Fruit fly (Drosophila melanogaster): Measurements from ENCODE around the gene Rpt5.

Gene Rpt5

dm6 chr3R:23726740-23727139, 25.9 kb upstream of the Rpt5 start (continued):
- TF ChIP-seq CG34406 (GFP tag; optimal IDR thresholded peaks at IDR 0.05) (peak; percentile 61), pdm3 (GFP tag; optimal IDR thresholded peaks at IDR 0.05) (peak; percentile 74), Sox15 (GFP tag; optimal IDR thresholded peaks at IDR 0.05) (peak; percentile 43), Hr39 (GFP tag; optimal IDR thresholded peaks at IDR 0.05) (peak; percentile 65), CG6276 (GFP tag; optimal IDR thresholded peaks at IDR 0.05) (peak; percentile 75), achi (GFP tag; optimal IDR thresholded peaks at IDR 0.05) (peak; percentile 69), CG11902 (GFP tag; optimal IDR thresholded peaks at IDR 0.05) (peak; percentile 33), CG10631 (GFP tag; optimal IDR thresholded peaks at IDR 0.05) (peak; percentile 60)

dm6 chr3R:23727657-23728056, 25.0 kb upstream of the Rpt5 start:
- TF ChIP-seq CG32006 (GFP tag; optimal IDR thresholded peaks at IDR 0.05): no peak
- TF ChIP-seq CG3919 (GFP tag; optimal IDR thresholded peaks at IDR 0.05): no peak
- TF ChIP-seq CG7368 (GFP tag; optimal IDR thresholded peaks at IDR 0.05): no peak
- no peak for TF ChIP-seq Eip93F (GFP tag; optimal IDR thresholded peaks at IDR 0.05)
- TF ChIP-seq OdsH (GFP tag; optimal IDR thresholded peaks at IDR 0.05): no peak
- TF ChIP-seq CG10669 (GFP tag; optimal IDR thresholded peaks at IDR 0.05): no peak
- TF ChIP-seq Gug (GFP tag; IDR thresholded peaks at IDR 0.05): no peak
- no peak for TF ChIP-seq Hr39 (GFP tag; optimal IDR thresholded peaks at IDR 0.05)
- no peak for TF ChIP-seq CG6792 (GFP tag; optimal IDR thresholded peaks at IDR 0.05)
- no peak for TF ChIP-seq CG4318 (GFP tag; optimal IDR thresholded peaks at IDR 0.05)
- no peak for TF ChIP-seq CG16779 (tag; optimal IDR thresholded peaks at IDR 0.05)
- no peak for TF ChIP-seq fkh (GFP tag; optimal IDR thresholded peaks at IDR 0.05)
- no peak for TF ChIP-seq CG11902 (GFP tag; optimal IDR thresholded peaks at IDR 0.05)

- TF ChIP-seq CG8319 (GFP tag; optimal IDR thresholded peaks at IDR 0.05) (no peak), CG15336 (GFP tag; IDR thresholded peaks at IDR 0.05) (peak; percentile 36; the same call in 1 of the 2 replicates), Ets21C (GFP tag; optimal IDR thresholded peaks at IDR 0.05) (no peak), Lpt (GFP tag; optimal IDR thresholded peaks at IDR 0.05) (peak; percentile 10), Sox14 (GFP tag; optimal IDR thresholded peaks at IDR 0.05) (no peak), CG8119 (GFP tag; IDR thresholded peaks at IDR 0.05) (peak; percentile 74; the same call in 2 of the 3 replicates), CG8632 (GFP tag; optimal IDR thresholded peaks at IDR 0.05) (no peak), Met (GFP tag; optimal IDR thresholded peaks at IDR 0.05) (no peak), pdm3 (GFP tag; optimal IDR thresholded peaks at IDR 0.05) (no peak), Blimp-1 (GFP tag; optimal IDR thresholded peaks at IDR 0.05) (no peak), CG6792 (GFP tag; optimal IDR thresholded peaks at IDR 0.05) (no peak), Smox (GFP tag; optimal IDR thresholded peaks at IDR 0.05) (no peak), net (GFP tag; optimal IDR thresholded peaks at IDR 0.05) (peak; percentile 33), CG3032 (tag; optimal IDR thresholded peaks at IDR 0.05) (peak; percentile 27), esn (GFP tag; optimal IDR thresholded peaks at IDR 0.05) (no peak), svp (GFP tag) (peak; percentile 74), CG6808 (GFP tag; optimal IDR thresholded peaks at IDR 0.05) (peak; percentile 65), topi (GFP tag; optimal IDR thresholded peaks at IDR 0.05) (no peak), dac (GFP tag; optimal IDR thresholded peaks at IDR 0.05) (no peak), CG11902 (GFP tag; optimal IDR thresholded peaks at IDR 0.05) (no peak), CG9139 (GFP tag; optimal IDR thresholded peaks at IDR 0.05) (peak; percentile 61), CG3919 (GFP tag; optimal IDR thresholded peaks at IDR 0.05) (no peak), vri (GFP tag; optimal IDR thresholded peaks at IDR 0.05) (no peak), dsx (GFP tag; optimal IDR thresholded peaks at IDR 0.05; ENCODE audit: poor library complexity, severe bottlenecking) (peak; percentile 46), spab (GFP tag; optimal IDR thresholded peaks at IDR 0.05) (peak; percentile 6), Hr4 (GFP tag; optimal IDR thresholded peaks at IDR 0.05) (no peak), CG4318 (GFP tag; optimal IDR thresholded peaks at IDR 0.05) (no peak), Eip75B (GFP tag; optimal IDR thresholded peaks at IDR 0.05) (peak; percentile 16), achi (GFP tag; optimal IDR thresholded peaks at IDR 0.05) (peak; percentile 10), CG32006 (GFP tag; optimal IDR thresholded peaks at IDR 0.05) (peak; percentile 21), CG6163 (GFP tag; IDR thresholded peaks at IDR 0.05) (peak; percentile 81), CG10669 (GFP tag; optimal IDR thresholded peaks at IDR 0.05) (peak; percentile 44), Hr39 (GFP tag; optimal IDR thresholded peaks at IDR 0.05) (no peak), Sox15 (GFP tag; optimal IDR thresholded peaks at IDR 0.05) (no peak), CG31627 (GFP tag; optimal IDR thresholded peaks at IDR 0.05) (no peak), Ets96B (tag; optimal IDR thresholded peaks at IDR 0.05) (peak; percentile 16), CG11294 (GFP tag; IDR thresholded peaks at IDR 0.05) (no peak), salr (GFP tag; optimal IDR thresholded peaks at IDR 0.05) (no peak)
Observed at dm6 chr3R:23728086-23728485, 24.6 kb upstream of the Rpt5 start.

Data from whole organism, prepupa.